Fruit fly (Drosophila melanogaster): ENCODE results near the gene CG8509.

- no peak for TF ChIP-seq fd96Ca (GFP tag; IDR thresholded peaks at IDR 0.05)
- no peak for TF ChIP-seq EcR (GFP tag; optimal IDR thresholded peaks at IDR 0.05)
- TF ChIP-seq CG4496 (GFP tag; IDR thresholded peaks at IDR 0.05), result no peak
- TF ChIP-seq CG34367 (tag; optimal IDR thresholded peaks at IDR 0.05), result no peak
- no peak for TF ChIP-seq rn (GFP tag; IDR thresholded peaks at IDR 0.05)
- TF ChIP-seq Pif1A (GFP tag; optimal IDR thresholded peaks at IDR 0.05), result no peak
- TF ChIP-seq CG12605 (GFP tag; IDR thresholded peaks at IDR 0.05), result no peak
These were observed 48.7 kb upstream of the CG8509 start, which contains the start of the genes Graf and mRpL3 for dm6 chrX:15760447-15761297.

All from whole organism, pupa.